Worm (Caenorhabditis elegans) whole organism, L2 larva: ENCODE data around the gene Y41E3.19.

Source experiments
- gmeb-1 ChIP-seq: fragments of 150-350 bp; optimal IDR thresholded peaks from 2 replicates; lab custom pipeline; 2014; ENCODE audit warnings: missing biosample characterization, missing genetic modification characterization
- lin-13 ChIP-seq: fragments of 150-350 bp; optimal IDR thresholded peaks from 2 replicates; lab custom pipeline; 2014; ENCODE audit warnings: missing biosample characterization, missing genetic modification reagents, missing genetic modification characterization
- nhr-129 ChIP-seq: fragments of 150-350 bp; optimal IDR thresholded peaks from 2 replicates; lab custom pipeline; 2014; ENCODE audit warnings: missing biosample characterization, missing genetic modification characterization
- nhr-21 ChIP-seq: fragments of 150-350 bp; optimal IDR thresholded peaks from 2 replicates; lab custom pipeline; 2014; ENCODE audit warnings: missing biosample characterization, missing genetic modification characterization
- ztf-1 ChIP-seq: fragments of 200-800 bp; sonication (Bioruptor generic); conservative IDR thresholded peaks from 2 replicates; pipeline ENCODE4 v1.3.6; 2022; ENCODE audit warnings: missing genetic modification characterization, missing compliant biosample characterization

The Y41E3.19 gene

ce11 chrIV:15107218-15107617, 51.3 kb downstream of the Y41E3.19 start:
- TF ChIP-seq lin-13 (peak; percentile 53), gmeb-1 (tag; lab: Kevin White, UChicago) (peak; percentile 15), nhr-129 (peak; percentile 7), nhr-21 (tag; lab: Kevin White, UChicago) (no peak), ztf-1 (GFP tag; lab: Robert Waterston, UW) (no peak)
